Worm (Caenorhabditis elegans): ENCODE results near the gene dnc-2.
A peak's percentile ranks its signal among the peaks of the same experiment; 100 is the strongest.

The dnc-2 gene

ce11 chrIII:5906749-5907148, 18.8 kb downstream of the dnc-2 start, which contains the start of gene erd-2.2:
Gene erd-2.2 (plus strand): TSS chrIII:5907049.
- no peak for TF ChIP-seq med-1 (GFP tag; optimal IDR thresholded peaks at IDR 0.05; ENCODE audit: insufficient read depth)
- no peak for TF ChIP-seq ztf-29 (GFP tag; IDR thresholded peaks at IDR 0.05)
- no peak for TF ChIP-seq klf-2 (GFP tag; conservative IDR thresholded peaks at IDR 0.05)
- TF ChIP-seq ztf-23 (GFP tag; IDR thresholded peaks at IDR 0.05), result no peak
- TF ChIP-seq tab-1 (GFP tag; IDR thresholded peaks at IDR 0.05), result no peak
- no peak for TF ChIP-seq T22C8.4 (GFP tag; IDR thresholded peaks at IDR 0.05)
- TF ChIP-seq flt-1 (GFP tag; IDR thresholded peaks at IDR 0.05), result no peak

ce11 chrIII:5906059-5906458, 19.5 kb downstream of the dnc-2 start, which contains the start of gene dpff-1:
Gene dpff-1 (minus strand): TSS chrIII:5906346.
- no peak for TF ChIP-seq klf-2 (GFP tag; conservative IDR thresholded peaks at IDR 0.05)
- TF ChIP-seq flt-1 (GFP tag; IDR thresholded peaks at IDR 0.05), result no peak
- TF ChIP-seq ref-1 (GFP tag; conservative IDR thresholded peaks at IDR 0.05), result no peak
- no peak for TF ChIP-seq cog-1 (tag; optimal IDR thresholded peaks at IDR 0.05)
- TF ChIP-seq T22C8.4 (GFP tag; IDR thresholded peaks at IDR 0.05), result peak; percentile 80

- no peak for TF ChIP-seq klf-2 (GFP tag; conservative IDR thresholded peaks at IDR 0.05)
- no peak for TF ChIP-seq T22C8.4 (GFP tag; IDR thresholded peaks at IDR 0.05)
- no peak for TF ChIP-seq flt-1 (GFP tag; IDR thresholded peaks at IDR 0.05)
- TF ChIP-seq tab-1 (GFP tag; IDR thresholded peaks at IDR 0.05), result no peak
- TF ChIP-seq ref-1 (GFP tag; conservative IDR thresholded peaks at IDR 0.05), result no peak
- TF ChIP-seq cog-1 (tag; optimal IDR thresholded peaks at IDR 0.05), result no peak
- no peak for TF ChIP-seq ztf-23 (GFP tag; IDR thresholded peaks at IDR 0.05)
- no peak for TF ChIP-seq ztf-29 (GFP tag; IDR thresholded peaks at IDR 0.05)
- TF ChIP-seq med-1 (GFP tag; optimal IDR thresholded peaks at IDR 0.05; ENCODE audit: insufficient read depth), result no peak
Measured at ce11 chrIII:5902558-5902957, 23.0 kb downstream of the dnc-2 start.

ce11 chrIII:5900709-5901108, 24.8 kb downstream of the dnc-2 start:
- TF ChIP-seq tab-1 (GFP tag; IDR thresholded peaks at IDR 0.05) (no peak), ztf-23 (GFP tag; IDR thresholded peaks at IDR 0.05) (no peak), ref-1 (GFP tag; conservative IDR thresholded peaks at IDR 0.05) (no peak), T22C8.4 (GFP tag; IDR thresholded peaks at IDR 0.05) (no peak), cog-1 (tag; optimal IDR thresholded peaks at IDR 0.05) (no peak), klf-2 (GFP tag; conservative IDR thresholded peaks at IDR 0.05) (no peak)

ce11 chrIII:5898631-5899030, 26.9 kb downstream of the dnc-2 start:
- TF ChIP-seq med-1 (GFP tag; optimal IDR thresholded peaks at IDR 0.05; ENCODE audit: insufficient read depth), result no peak
- no peak for TF ChIP-seq cog-1 (tag; optimal IDR thresholded peaks at IDR 0.05)
- TF ChIP-seq ztf-23 (GFP tag; IDR thresholded peaks at IDR 0.05), result no peak
- no peak for TF ChIP-seq tab-1 (GFP tag; IDR thresholded peaks at IDR 0.05)
- TF ChIP-seq ref-1 (GFP tag; conservative IDR thresholded peaks at IDR 0.05), result no peak
- TF ChIP-seq klf-2 (GFP tag; conservative IDR thresholded peaks at IDR 0.05), result no peak
- no peak for TF ChIP-seq flt-1 (GFP tag; IDR thresholded peaks at IDR 0.05)

ce11 chrIII:5897468-5897867, 28.1 kb downstream of the dnc-2 start:
- TF ChIP-seq T22C8.4 (GFP tag; IDR thresholded peaks at IDR 0.05) (no peak), ztf-23 (GFP tag; IDR thresholded peaks at IDR 0.05) (no peak), klf-2 (GFP tag; conservative IDR thresholded peaks at IDR 0.05) (no peak), med-1 (GFP tag; optimal IDR thresholded peaks at IDR 0.05; ENCODE audit: insufficient read depth) (no peak), flt-1 (GFP tag; IDR thresholded peaks at IDR 0.05) (no peak), tab-1 (GFP tag; IDR thresholded peaks at IDR 0.05) (no peak), ref-1 (GFP tag; conservative IDR thresholded peaks at IDR 0.05) (no peak), cog-1 (tag; optimal IDR thresholded peaks at IDR 0.05) (no peak), ztf-29 (GFP tag; IDR thresholded peaks at IDR 0.05) (no peak)

ce11 chrIII:5895913-5896312, 29.6 kb downstream of the dnc-2 start, which contains the start of gene pxl-1:
Gene pxl-1 (minus strand): TSS chrIII:5896013.
- no peak for TF ChIP-seq ref-1 (GFP tag; conservative IDR thresholded peaks at IDR 0.05)
- TF ChIP-seq ztf-29 (GFP tag; IDR thresholded peaks at IDR 0.05), result no peak

- no peak for TF ChIP-seq tab-1 (GFP tag; IDR thresholded peaks at IDR 0.05)
- TF ChIP-seq ztf-29 (GFP tag; IDR thresholded peaks at IDR 0.05), result no peak
- TF ChIP-seq ref-1 (GFP tag; conservative IDR thresholded peaks at IDR 0.05), result no peak
- no peak for TF ChIP-seq T22C8.4 (GFP tag; IDR thresholded peaks at IDR 0.05)
- no peak for TF ChIP-seq flt-1 (GFP tag; IDR thresholded peaks at IDR 0.05)
- no peak for TF ChIP-seq ztf-23 (GFP tag; IDR thresholded peaks at IDR 0.05)
- TF ChIP-seq med-1 (GFP tag; optimal IDR thresholded peaks at IDR 0.05; ENCODE audit: insufficient read depth), result no peak
- TF ChIP-seq cog-1 (tag; optimal IDR thresholded peaks at IDR 0.05), result no peak
- no peak for TF ChIP-seq klf-2 (GFP tag; conservative IDR thresholded peaks at IDR 0.05)
Measured at ce11 chrIII:5892909-5893308, 32.6 kb downstream of the dnc-2 start.

ce11 chrIII:5888675-5889074, 36.9 kb downstream of the dnc-2 start, which contains the start of gene C28H8.8:
Gene C28H8.8 (minus strand): TSS chrIII:5888775.
- TF ChIP-seq ref-1 (GFP tag; conservative IDR thresholded peaks at IDR 0.05), result no peak
- no peak for TF ChIP-seq T22C8.4 (GFP tag; IDR thresholded peaks at IDR 0.05)
- TF ChIP-seq klf-2 (GFP tag; conservative IDR thresholded peaks at IDR 0.05), result no peak
- no peak for TF ChIP-seq med-1 (GFP tag; optimal IDR thresholded peaks at IDR 0.05; ENCODE audit: insufficient read depth)
- no peak for TF ChIP-seq tab-1 (GFP tag; IDR thresholded peaks at IDR 0.05)
- no peak for TF ChIP-seq ztf-29 (GFP tag; IDR thresholded peaks at IDR 0.05)
- no peak for TF ChIP-seq ztf-23 (GFP tag; IDR thresholded peaks at IDR 0.05)
- no peak for TF ChIP-seq cog-1 (tag; optimal IDR thresholded peaks at IDR 0.05)
- no peak for TF ChIP-seq flt-1 (GFP tag; IDR thresholded peaks at IDR 0.05)

- TF ChIP-seq ztf-23 (GFP tag; IDR thresholded peaks at IDR 0.05) (no peak), flt-1 (GFP tag; IDR thresholded peaks at IDR 0.05) (no peak), ref-1 (GFP tag; conservative IDR thresholded peaks at IDR 0.05) (no peak), klf-2 (GFP tag; conservative IDR thresholded peaks at IDR 0.05) (no peak)
Measured at ce11 chrIII:5886893-5887292, 38.7 kb downstream of the dnc-2 start, which contains the start of gene C28H8.7. Gene C28H8.7 (minus strand): TSS chrIII:5886993.

Measured in whole organism, midembryonic.